Fruit fly (Drosophila melanogaster): ENCODE measurements around the gene Mtch.

DNA sequence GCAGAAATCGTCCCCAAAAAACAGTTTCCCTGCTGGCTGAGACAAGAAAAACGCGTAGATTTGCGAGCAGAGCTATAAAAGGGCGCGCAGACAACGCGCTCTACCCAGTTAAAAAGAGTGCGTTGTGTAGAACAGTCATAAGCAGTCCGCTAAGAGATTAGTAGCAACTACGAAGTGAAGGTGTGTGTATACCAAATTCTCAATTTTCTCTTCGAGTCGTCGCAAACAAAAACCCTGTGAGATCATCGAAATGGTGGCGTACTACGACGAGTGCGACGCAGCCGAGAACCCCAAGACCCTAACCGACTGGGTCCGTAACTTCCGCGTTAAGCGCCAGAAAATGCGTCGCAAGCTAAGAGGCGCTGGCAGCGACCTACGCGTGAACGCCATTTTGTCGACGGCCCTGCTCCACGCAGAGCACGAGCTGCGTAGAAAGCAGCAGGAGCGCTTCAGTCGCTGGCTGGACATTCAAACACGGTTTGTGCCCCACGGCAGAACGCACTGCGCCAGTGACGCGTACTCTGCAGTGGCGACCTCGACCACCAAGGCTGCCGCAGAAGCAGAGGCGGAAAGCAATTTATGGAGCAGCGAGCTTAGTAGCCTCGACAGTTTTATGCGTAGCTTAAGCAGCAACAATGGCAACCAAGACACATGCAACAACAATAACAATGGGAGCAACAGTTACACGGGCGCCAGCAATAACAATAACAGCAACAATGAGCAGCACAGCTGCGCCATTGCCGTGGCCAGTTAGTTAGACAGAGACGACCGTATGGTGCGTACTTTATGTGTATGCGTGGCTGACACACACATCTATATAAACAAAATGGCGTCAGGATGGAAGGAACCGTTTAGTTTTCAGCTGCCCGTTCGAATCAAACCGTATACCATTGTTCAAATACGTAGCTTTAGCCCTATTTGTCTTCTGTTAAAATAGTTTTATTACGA is 39.9 kb downstream of the Mtch start:
- no peak for TF ChIP-seq CG32006 (GFP tag; optimal IDR thresholded peaks at IDR 0.05)
- TF ChIP-seq CG8319 (GFP tag; optimal IDR thresholded peaks at IDR 0.05): no peak
- TF ChIP-seq Lpt (GFP tag; optimal IDR thresholded peaks at IDR 0.05): no peak
- TF ChIP-seq vri (GFP tag; optimal IDR thresholded peaks at IDR 0.05): peak; percentile 41
- peak; percentile 42; the same call in 2 of the 3 replicates for TF ChIP-seq eg (GFP tag; IDR thresholded peaks at IDR 0.05)
- no peak for TF ChIP-seq Sox102F (GFP tag; optimal IDR thresholded peaks at IDR 0.05)
- TF ChIP-seq CG8632 (GFP tag; optimal IDR thresholded peaks at IDR 0.05): peak; percentile 1
- no peak for TF ChIP-seq CG10669 (GFP tag; optimal IDR thresholded peaks at IDR 0.05)
- TF ChIP-seq Hr39 (GFP tag; optimal IDR thresholded peaks at IDR 0.05): no peak

Data from whole organism, prepupa.